Worm (Caenorhabditis elegans) whole organism, L4 larva: Measurements from ENCODE around the gene srj-10.

Source experiments
- F10B5.3 ChIP-seq: sonication (generic microtip); optimal IDR thresholded peaks from 2 replicates; lab custom pipeline; 2016; ENCODE audit warnings: mild to moderate bottlenecking, missing genetic modification characterization, missing compliant biosample characterization
- F26F4.8 ChIP-seq: fragments of 200-800 bp; sonication (Bioruptor generic); conservative IDR thresholded peaks from 2 replicates; pipeline ENCODE4 v1.3.6; 2022; ENCODE audit warnings: missing genetic modification characterization, missing compliant biosample characterization
- F37D6.2 ChIP-seq: sonication (generic microtip); optimal IDR thresholded peaks from 2 replicates; lab custom pipeline; 2016; ENCODE audit warnings: mild to moderate bottlenecking, missing genetic modification characterization, missing compliant biosample characterization
- R02D3.7 ChIP-seq: fragments of 150-350 bp; sonication (generic microtip); optimal IDR thresholded peaks from 3 replicates; lab custom pipeline; 2014; ENCODE audit warnings: missing biosample characterization, missing genetic modification characterization
- T20F7.1 ChIP-seq: fragments of 200-800 bp; sonication (Bioruptor generic); optimal IDR thresholded peaks from 2 replicates; lab custom pipeline; 2018; ENCODE audit warnings: mild to moderate bottlenecking, missing genetic modification characterization, missing compliant biosample characterization
- T26A8.4 ChIP-seq: fragments of 200-800 bp; sonication (Bioruptor generic); IDR thresholded peaks from 2 replicates; pipeline ENCODE4 v1.3.6; 2022; ENCODE audit warnings: missing genetic modification characterization, missing compliant biosample characterization
- ZK337.2 ChIP-seq: fragments of 200-800 bp; sonication (Bioruptor generic); IDR thresholded peaks from 2 replicates; pipeline ENCODE4 v1.3.6; 2022; ENCODE audit warnings: missing genetic modification reagents, missing genetic modification characterization, missing compliant biosample characterization
- aha-1 ChIP-seq: fragments of 150-350 bp; peaks from one replicate; lab custom pipeline; 2014; ENCODE audit warnings: missing biosample characterization, missing genetic modification characterization
- arid-1 ChIP-seq: fragments of 200-800 bp; sonication (Bioruptor generic); conservative IDR thresholded peaks from 2 replicates; pipeline ENCODE4 v1.3.6; 2022; ENCODE audit warnings: missing genetic modification reagents, missing genetic modification characterization, missing compliant biosample characterization
- ceh-82 ChIP-seq: sonication (generic microtip); optimal IDR thresholded peaks from 2 replicates; lab custom pipeline; 2017; ENCODE audit warnings: missing biosample characterization, missing genetic modification characterization
- ctbp-1 ChIP-seq: fragments of 200-800 bp; sonication (Bioruptor generic); IDR thresholded peaks from 2 replicates; pipeline ENCODE4 v1.3.6; 2022; ENCODE audit warnings: missing genetic modification reagents, missing genetic modification characterization, missing compliant biosample characterization
- daf-12 ChIP-seq: fragments of 150-350 bp; optimal IDR thresholded peaks from 2 replicates; lab custom pipeline; 2014; ENCODE audit warnings: missing biosample characterization, missing genetic modification reagents, missing genetic modification characterization
- daf-16 ChIP-seq, 3 experiments: sonication (generic microtip); optimal IDR thresholded peaks; 2 replicates each; lab custom pipeline; 2016 to 2017; ENCODE audit warnings: missing genetic modification characterization in 3 of 3, missing genetic modification reagents in 3 of 3, mild to moderate bottlenecking in 2 of 3, missing compliant biosample characterization in 2 of 3, missing biosample characterization in 1 of 3, moderate library complexity in 1 of 3
- daf-19 ChIP-seq: fragments of 200-800 bp; sonication (Bioruptor generic); conservative IDR thresholded peaks from 2 replicates; pipeline ENCODE4 v1.3.6; 2022; ENCODE audit warnings: missing genetic modification characterization, missing compliant biosample characterization
- daf-8 ChIP-seq: fragments of 200-800 bp; sonication (Bioruptor generic); IDR thresholded peaks from 2 replicates; pipeline ENCODE4 v1.3.6; 2022; ENCODE audit warnings: missing genetic modification characterization, missing compliant biosample characterization
- dmd-6 ChIP-seq: fragments of 200-800 bp; sonication (Bioruptor generic); IDR thresholded peaks from 2 replicates; pipeline ENCODE4 v1.3.6; 2022; ENCODE audit warnings: missing genetic modification reagents, missing genetic modification characterization, missing compliant biosample characterization
- dpl-1 ChIP-seq: fragments of 150-350 bp; optimal IDR thresholded peaks from 2 replicates; lab custom pipeline; 2014; ENCODE audit warnings: missing biosample characterization, missing genetic modification reagents, missing genetic modification characterization
- dve-1 ChIP-seq: sonication (generic microtip); optimal IDR thresholded peaks from 2 replicates; lab custom pipeline; 2017; ENCODE audit warnings: antibody characterized with exemption, mild to moderate bottlenecking, missing genetic modification characterization, missing compliant biosample characterization; ENCODE audit not compliant: insufficient read depth
- jun-1 ChIP-seq: fragments of 150-350 bp; optimal IDR thresholded peaks from 2 replicates; lab custom pipeline; 2014; ENCODE audit warnings: missing biosample characterization, missing genetic modification reagents, missing genetic modification characterization
- madf-9 ChIP-seq: fragments of 200-800 bp; sonication (Bioruptor generic); conservative IDR thresholded peaks from 2 replicates; pipeline ENCODE4 v1.3.6; 2022; ENCODE audit warnings: missing genetic modification reagents, missing genetic modification characterization, missing compliant biosample characterization
- mes-2 ChIP-seq: sonication (generic microtip); optimal IDR thresholded peaks from 2 replicates; lab custom pipeline; 2016; ENCODE audit warnings: missing genotype, mild to moderate bottlenecking, missing genetic modification characterization, missing compliant biosample characterization; ENCODE audit not compliant: poor library complexity, severe bottlenecking
- mxl-3 ChIP-seq: fragments of 200-800 bp; sonication (Bioruptor generic); optimal IDR thresholded peaks from 2 replicates; lab custom pipeline; 2018; ENCODE audit warnings: mild to moderate bottlenecking, missing genetic modification characterization, missing compliant biosample characterization
- nhr-102 ChIP-seq: sonication (generic microtip); optimal IDR thresholded peaks from 2 replicates; lab custom pipeline; 2016; ENCODE audit warnings: mild to moderate bottlenecking, missing genetic modification characterization, moderate library complexity, missing compliant biosample characterization
- nhr-111 ChIP-seq: fragments of 200-800 bp; sonication (Bioruptor generic); optimal IDR thresholded peaks from 2 replicates; lab custom pipeline; 2018; ENCODE audit warnings: mild to moderate bottlenecking, missing genetic modification characterization, missing compliant biosample characterization
- nhr-237 ChIP-seq: sonication (generic microtip); optimal IDR thresholded peaks from 2 replicates; lab custom pipeline; 2017; ENCODE audit warnings: missing biosample characterization, missing genetic modification characterization
- nhr-28 ChIP-seq: fragments of 150-350 bp; optimal IDR thresholded peaks from 2 replicates; lab custom pipeline; 2014; ENCODE audit warnings: missing biosample characterization, missing genetic modification characterization
- nhr-41 ChIP-seq: fragments of 200-800 bp; sonication (Bioruptor generic); IDR thresholded peaks from 2 replicates; pipeline ENCODE4 v1.3.6; 2022; ENCODE audit warnings: missing genetic modification reagents, missing genetic modification characterization, missing compliant biosample characterization
- nhr-42 ChIP-seq: fragments of 200-800 bp; sonication (Bioruptor generic); IDR thresholded peaks from 2 replicates; pipeline ENCODE4 v1.3.6; 2022; ENCODE audit warnings: missing genetic modification characterization, missing compliant biosample characterization
- nhr-48 ChIP-seq: sonication (generic microtip); optimal IDR thresholded peaks from 2 replicates; lab custom pipeline; 2016; ENCODE audit warnings: mild to moderate bottlenecking, missing genetic modification characterization, missing compliant biosample characterization
- nhr-6 ChIP-seq: fragments of 150-350 bp; optimal IDR thresholded peaks from 2 replicates; lab custom pipeline; 2014; ENCODE audit warnings: missing biosample characterization, missing genetic modification characterization
- nhr-77 ChIP-seq: fragments of 150-350 bp; optimal IDR thresholded peaks from 2 replicates; lab custom pipeline; 2014; ENCODE audit warnings: missing biosample characterization, missing genetic modification characterization
- pqm-1 ChIP-seq: sonication (generic microtip); optimal IDR thresholded peaks from 2 replicates; lab custom pipeline; 2017; ENCODE audit warnings: missing biosample characterization, missing genetic modification characterization
- set-16 ChIP-seq: fragments of 200-800 bp; sonication (Bioruptor generic); IDR thresholded peaks from 2 replicates; pipeline ENCODE4 v1.3.6; 2022; ENCODE audit warnings: missing genetic modification reagents, missing genetic modification characterization, missing compliant biosample characterization
- spr-1 ChIP-seq: sonication (generic microtip); optimal IDR thresholded peaks from 2 replicates; lab custom pipeline; 2016; ENCODE audit warnings: mild to moderate bottlenecking, missing genetic modification characterization, missing compliant biosample characterization
- spr-3 ChIP-seq: fragments of 200-800 bp; sonication (Bioruptor generic); optimal IDR thresholded peaks from 2 replicates; lab custom pipeline; 2018; ENCODE audit warnings: mild to moderate bottlenecking, missing genetic modification characterization, missing compliant biosample characterization
- unc-39 ChIP-seq: sonication (generic microtip); optimal IDR thresholded peaks from 2 replicates; lab custom pipeline; 2017; ENCODE audit warnings: missing biosample characterization, missing genetic modification characterization
- unc-62 ChIP-seq, 3 experiments: fragments of 150-350 bp in 1 of 3; sonication (generic microtip); optimal IDR thresholded peaks in 2 of 3; peaks in 1 of 3; 1 replicate in 1 of 3; 2 replicates in 2 of 3; lab custom pipeline; 2014 to 2017; ENCODE audit warnings: missing biosample characterization in 3 of 3, missing genetic modification characterization in 3 of 3, missing genetic modification reagents in 3 of 3, missing genotype in 1 of 3
- zip-2 ChIP-seq: fragments of 150-350 bp; optimal IDR thresholded peaks from 2 replicates; lab custom pipeline; 2014; ENCODE audit warnings: missing biosample characterization, missing genetic modification characterization
- ztf-11 ChIP-seq: fragments of 150-350 bp; optimal IDR thresholded peaks from 2 replicates; lab custom pipeline; 2014; ENCODE audit warnings: missing biosample characterization, missing genetic modification characterization

The srj-10 gene

DNA sequence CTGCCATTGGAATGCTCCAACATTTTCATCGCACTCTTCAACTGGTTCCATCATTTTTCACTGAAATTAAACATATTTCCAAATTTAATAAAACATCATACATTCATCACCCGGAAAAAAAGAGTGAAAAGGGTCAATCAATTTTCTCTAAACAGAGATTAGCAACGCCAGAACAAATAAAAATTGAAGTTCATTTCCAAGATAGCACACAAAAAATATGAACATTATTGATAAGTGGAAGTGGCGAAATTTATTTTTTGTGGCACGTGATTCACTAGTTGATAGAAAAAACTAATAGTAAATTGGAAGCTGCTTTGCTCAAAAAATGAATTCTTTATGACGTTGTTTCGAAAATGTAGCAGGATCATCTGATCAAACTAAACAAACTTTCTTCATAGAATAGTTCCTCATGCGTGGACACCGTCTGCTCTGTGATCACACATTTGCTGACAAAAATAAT is 1.5 kb upstream of the srj-10 start, which contains the start of the genes F14H3.12 and srj-29 (continued):
- TF ChIP-seq daf-8 (GFP tag; lab: Robert Waterston, UW) = no peak
- no peak for TF ChIP-seq spr-1 (tag; lab: Kevin White, UChicago)
- no peak for TF ChIP-seq ztf-11 (tag; lab: Kevin White, UChicago)
- no peak for TF ChIP-seq R02D3.7 (tag; lab: Kevin White, UChicago)
- no peak for TF ChIP-seq F10B5.3 (tag; lab: Kevin White, UChicago)
- TF ChIP-seq arid-1 (GFP tag; lab: Robert Waterston, UW) = no peak
- no peak for TF ChIP-seq ceh-82 (tag; lab: Kevin White, UChicago)
- no peak for TF ChIP-seq daf-16 (GFP tag; optimal IDR thresholded peaks at IDR 0.05; lab: Kevin White, UChicago)
- peak; percentile 83 for TF ChIP-seq daf-16 (tag; optimal IDR thresholded peaks at IDR 0.05; lab: Kevin White, UChicago)

DNA sequence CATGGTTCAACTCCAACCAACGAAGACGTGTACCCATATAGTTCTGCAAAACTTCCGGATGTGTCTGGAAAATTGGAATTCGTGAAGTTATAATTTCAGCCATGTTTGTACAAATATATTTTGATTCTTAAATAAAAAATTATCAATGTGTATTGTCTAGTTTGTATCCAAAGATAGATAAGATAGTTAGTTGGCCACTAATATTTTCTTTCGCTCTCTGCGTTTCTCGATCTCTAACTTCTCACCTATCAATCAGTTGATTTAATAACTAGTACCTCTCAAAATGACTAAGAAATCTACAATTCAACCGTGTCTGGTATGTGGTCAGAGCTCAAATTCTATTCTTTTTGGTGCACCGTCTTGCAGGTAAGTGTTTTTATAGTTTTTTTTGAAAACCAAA is 2.6 kb downstream of the srj-10 start, which contains the start of gene nhr-176:
Gene nhr-176, plus strand, starts transcription at position 159 of the 400 bp plus-strand sequence.
- TF ChIP-seq nhr-41 (no peak), nhr-28 (peak; percentile 89), unc-39 (tag; lab: Kevin White, UChicago) (no peak), nhr-77 (tag; lab: Kevin White, UChicago) (no peak), ZK337.2 (no peak), spr-3 (GFP tag; lab: Kevin White, UChicago) (no peak), mes-2 (tag; lab: Kevin White, UChicago) (no peak), daf-16 (GFP tag; optimal IDR thresholded peaks at IDR 0.05; lab: Kevin White, UChicago) (no peak), daf-16 (tag; optimal IDR thresholded peaks at IDR 0.05; lab: Kevin White, UChicago) (peak; percentile 54), T20F7.1 (GFP tag; lab: Kevin White, UChicago) (no peak), zip-2 (no peak), dpl-1 (no peak), jun-1 (tag; lab: Kevin White, UChicago) (no peak), nhr-48 (tag; lab: Kevin White, UChicago) (no peak), daf-19 (GFP tag; lab: Robert Waterston, UW) (no peak), unc-62 (GFP tag; optimal IDR thresholded peaks at IDR 0.05 in 1 of 2; lab: Kevin White, UChicago) (peak in 1 of 2 experiments; percentile 62), unc-62 (tag; optimal IDR thresholded peaks at IDR 0.05; lab: Kevin White, UChicago) (no peak), mxl-3 (GFP tag; lab: Kevin White, UChicago) (no peak), ctbp-1 (GFP tag; lab: Robert Waterston, UW) (no peak), nhr-6 (no peak), pqm-1 (peak; percentile 23), daf-12 (tag; lab: Kevin White, UChicago) (no peak), nhr-111 (GFP tag; lab: Kevin White, UChicago) (no peak), F26F4.8 (GFP tag; lab: Robert Waterston, UW) (no peak), dve-1 (tag; lab: Kevin White, UChicago) (peak; percentile 43), dmd-6 (GFP tag; lab: Robert Waterston, UW) (peak; percentile 40; the same call in 1 of the 2 replicates), madf-9 (GFP tag; lab: Robert Waterston, UW) (no peak), nhr-237 (tag; lab: Kevin White, UChicago) (no peak), nhr-42 (GFP tag; lab: Robert Waterston, UW) (no peak)

DNA sequence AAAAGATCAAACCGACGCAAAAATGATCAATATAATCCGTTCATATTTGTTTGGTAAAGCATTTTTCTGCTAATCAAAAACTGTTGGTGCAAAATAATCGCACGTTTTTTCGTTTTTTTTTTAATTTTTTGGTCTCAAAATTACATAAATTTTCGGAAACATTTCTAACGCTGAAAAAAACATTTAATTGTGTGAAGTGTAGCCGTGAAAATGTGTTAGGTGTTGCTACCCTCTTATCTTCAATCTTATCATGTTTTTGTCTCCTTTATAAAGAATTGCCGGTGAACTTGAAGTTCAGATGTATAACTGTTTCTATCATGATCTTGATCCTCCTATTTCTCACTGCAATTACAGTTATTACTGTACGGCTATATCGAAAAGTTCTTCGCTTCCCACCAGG is 4.8 kb downstream of the srj-10 start, which contains the start of gene cyp-35D1:
Gene cyp-35D1, plus strand, starts transcription at position 301 of the 400 bp plus-strand sequence.
- TF ChIP-seq F26F4.8 (GFP tag; lab: Robert Waterston, UW) (no peak), dve-1 (tag; lab: Kevin White, UChicago) (no peak), nhr-237 (tag; lab: Kevin White, UChicago) (no peak), nhr-102 (no peak), T26A8.4 (no peak), aha-1 (tag; lab: Kevin White, UChicago) (no peak), nhr-48 (tag; lab: Kevin White, UChicago) (no peak), F37D6.2 (no peak), set-16 (GFP tag; lab: Robert Waterston, UW) (no peak)
- TF ChIP-seq, all 104 proteins: peak for 0
